Worm (Caenorhabditis elegans) whole organism, late embryonic: ENCODE measurements around the gene T25F10.4.
A peak's percentile ranks its signal among the peaks of the same experiment; 100 is the strongest.

ENCODE experiments used
- C08G9.2 ChIP-seq: sonication (generic microtip); optimal IDR thresholded peaks from 2 replicates; lab custom pipeline; 2016; ENCODE audit warnings: mild to moderate bottlenecking, missing genetic modification characterization, moderate library complexity, missing compliant biosample characterization
- F13H6.1 ChIP-seq: sonication (generic microtip); optimal IDR thresholded peaks from 2 replicates; lab custom pipeline; 2016; ENCODE audit warnings: missing genetic modification characterization, missing compliant biosample characterization
- K02D7.2 ChIP-seq: sonication (generic microtip); optimal IDR thresholded peaks from 2 replicates; lab custom pipeline; 2017; ENCODE audit warnings: mild to moderate bottlenecking, missing genetic modification characterization, missing compliant biosample characterization
- ceh-18 ChIP-seq: sonication (generic microtip); optimal IDR thresholded peaks from 2 replicates; lab custom pipeline; 2016; ENCODE audit warnings: missing genetic modification characterization, missing compliant biosample characterization
- ceh-19 ChIP-seq: fragments of 200-800 bp; sonication (Bioruptor generic); optimal IDR thresholded peaks from 2 replicates; lab custom pipeline; 2018; ENCODE audit warnings: mild to moderate bottlenecking, missing genetic modification characterization, missing compliant biosample characterization
- ceh-22 ChIP-seq: sonication (generic microtip); optimal IDR thresholded peaks from 2 replicates; lab custom pipeline; 2017; ENCODE audit warnings: missing biosample characterization, missing genetic modification characterization
- ceh-34 ChIP-seq: sonication (generic microtip); optimal IDR thresholded peaks from 2 replicates; lab custom pipeline; 2016; ENCODE audit warnings: mild to moderate bottlenecking, missing genetic modification characterization, missing compliant biosample characterization
- ceh-45 ChIP-seq: fragments of 200-800 bp; sonication (Bioruptor generic); IDR thresholded peaks from 2 replicates; pipeline ENCODE4 v1.3.6; 2022; ENCODE audit warnings: missing genetic modification reagents, missing genetic modification characterization, missing compliant biosample characterization
- ceh-9 ChIP-seq: sonication (generic microtip); optimal IDR thresholded peaks from 2 replicates; lab custom pipeline; 2016; ENCODE audit warnings: mild to moderate bottlenecking, missing genetic modification characterization, inconsistent platforms, missing compliant biosample characterization
- dmd-4 ChIP-seq: sonication (generic microtip); optimal IDR thresholded peaks from 2 replicates; lab custom pipeline; 2016; ENCODE audit warnings: borderline replicate concordance, missing genetic modification characterization, missing compliant biosample characterization
- dve-1 ChIP-seq: sonication (generic microtip); optimal IDR thresholded peaks from 2 replicates; lab custom pipeline; 2017; ENCODE audit warnings: antibody characterized with exemption, mild to moderate bottlenecking, missing genetic modification characterization, missing compliant biosample characterization
- elt-2 ChIP-seq: sonication (generic microtip); optimal IDR thresholded peaks from 2 replicates; lab custom pipeline; 2016; ENCODE audit warnings: missing genetic modification reagents, missing genetic modification characterization, missing compliant biosample characterization
- elt-4 ChIP-seq: sonication (generic microtip); optimal IDR thresholded peaks from 2 replicates; lab custom pipeline; 2016; ENCODE audit warnings: missing genetic modification characterization, missing compliant biosample characterization
- ets-4 ChIP-seq: sonication (generic microtip); optimal IDR thresholded peaks from 2 replicates; lab custom pipeline; 2016; ENCODE audit warnings: missing genetic modification characterization, missing compliant biosample characterization
- eyg-1 ChIP-seq: sonication (generic microtip); optimal IDR thresholded peaks from 2 replicates; lab custom pipeline; 2016; ENCODE audit warnings: missing genotype, missing genetic modification characterization, missing compliant biosample characterization
- fkh-10 ChIP-seq: fragments of 150-350 bp; optimal IDR thresholded peaks from 2 replicates; lab custom pipeline; 2014; ENCODE audit warnings: missing biosample characterization, missing genetic modification reagents, missing genetic modification characterization
- hlh-13 ChIP-seq: fragments of 200-800 bp; sonication (Bioruptor generic); optimal IDR thresholded peaks from 2 replicates; lab custom pipeline; 2018; ENCODE audit warnings: mild to moderate bottlenecking, missing genetic modification characterization, missing compliant biosample characterization
- hlh-15 ChIP-seq: sonication (generic microtip); optimal IDR thresholded peaks from 2 replicates; lab custom pipeline; 2016; ENCODE audit warnings: missing genetic modification characterization, missing compliant biosample characterization
- hlh-8 ChIP-seq: sonication (generic microtip); optimal IDR thresholded peaks from 2 replicates; lab custom pipeline; 2016; ENCODE audit warnings: missing genotype, missing genetic modification characterization, missing compliant biosample characterization
- lim-6 ChIP-seq: sonication (generic microtip); optimal IDR thresholded peaks from 2 replicates; lab custom pipeline; 2016; ENCODE audit warnings: missing genetic modification characterization, missing compliant biosample characterization
- lin-11 ChIP-seq: fragments of 200-800 bp; sonication (Bioruptor generic); optimal IDR thresholded peaks from 2 replicates; lab custom pipeline; 2018; ENCODE audit warnings: mild to moderate bottlenecking, missing genetic modification characterization, missing compliant biosample characterization
- madf-2 ChIP-seq: sonication (generic microtip); optimal IDR thresholded peaks from 2 replicates; lab custom pipeline; 2017; ENCODE audit warnings: missing genetic modification characterization, missing compliant biosample characterization
- mec-3 ChIP-seq: sonication (generic microtip); optimal IDR thresholded peaks from 2 replicates; lab custom pipeline; 2016; ENCODE audit warnings: borderline replicate concordance, missing genetic modification characterization, missing compliant biosample characterization
- nfya-1 ChIP-seq: sonication (generic microtip); optimal IDR thresholded peaks from 2 replicates; lab custom pipeline; 2017; ENCODE audit warnings: missing genetic modification characterization, mild to moderate bottlenecking, missing compliant biosample characterization, antibody characterized with exemption, moderate library complexity
- nhr-11 ChIP-seq: fragments of 150-350 bp; optimal IDR thresholded peaks from 2 replicates; lab custom pipeline; 2014; ENCODE audit warnings: missing biosample characterization, missing genetic modification characterization
- nhr-232 ChIP-seq: sonication (generic microtip); optimal IDR thresholded peaks from 2 replicates; lab custom pipeline; 2016; ENCODE audit warnings: missing genetic modification characterization, missing compliant biosample characterization
- odd-2 ChIP-seq: sonication (generic microtip); optimal IDR thresholded peaks from 2 replicates; lab custom pipeline; 2017; ENCODE audit warnings: antibody characterized with exemption, mild to moderate bottlenecking, missing genetic modification characterization, missing compliant biosample characterization
- pax-1 ChIP-seq: fragments of 150-350 bp; optimal IDR thresholded peaks from 2 replicates; lab custom pipeline; 2014; ENCODE audit warnings: missing biosample characterization, missing genetic modification characterization
- pha-2 ChIP-seq: sonication (generic microtip); optimal IDR thresholded peaks from 2 replicates; lab custom pipeline; 2017; ENCODE audit warnings: mild to moderate bottlenecking, missing genetic modification characterization, missing compliant biosample characterization
- pha-4 ChIP-seq: fragments of 150-350 bp; optimal IDR thresholded peaks from 2 replicates; lab custom pipeline; 2018; ENCODE audit warnings: missing biosample characterization, missing genetic modification reagents, missing genetic modification characterization
- ref-2 ChIP-seq: sonication (generic microtip); optimal IDR thresholded peaks from 2 replicates; lab custom pipeline; 2016; ENCODE audit warnings: missing genetic modification characterization, missing compliant biosample characterization
- rnt-1 ChIP-seq: sonication (generic microtip); optimal IDR thresholded peaks from 2 replicates; lab custom pipeline; 2016; ENCODE audit warnings: missing genetic modification characterization, missing compliant biosample characterization
- sox-2 ChIP-seq: fragments of 200-800 bp; sonication (Bioruptor generic); IDR thresholded peaks from 2 replicates; pipeline ENCODE4 v1.3.6; 2022; ENCODE audit warnings: missing genetic modification reagents, missing genetic modification characterization, missing compliant biosample characterization
- syd-9 ChIP-seq: sonication (generic microtip); optimal IDR thresholded peaks from 2 replicates; lab custom pipeline; 2016; ENCODE audit warnings: mild to moderate bottlenecking, missing genetic modification characterization, moderate library complexity, missing compliant biosample characterization
- tbx-2 ChIP-seq: sonication (generic microtip); optimal IDR thresholded peaks from 2 replicates; lab custom pipeline; 2016; ENCODE audit warnings: missing genetic modification characterization, missing compliant biosample characterization
- ttx-3 ChIP-seq: sonication (generic microtip); optimal IDR thresholded peaks from 2 replicates; lab custom pipeline; 2016; ENCODE audit warnings: missing genetic modification reagents, missing genetic modification characterization, missing compliant biosample characterization
- unc-3 ChIP-seq, 2 experiments: fragments of 200-800 bp in 1 of 2; sonication (Bioruptor generic) in 1 of 2; sonication (generic microtip) in 1 of 2; conservative IDR thresholded peaks in 1 of 2; optimal IDR thresholded peaks in 1 of 2; 2 replicates each; pipeline versions ENCODE4 v1.3.6 to Lab custom; 2016 to 2022; ENCODE audit warnings: missing compliant biosample characterization in 2 of 2, missing genetic modification characterization in 2 of 2, missing genetic modification reagents in 1 of 2
- unc-42 ChIP-seq: sonication (generic microtip); optimal IDR thresholded peaks from 2 replicates; lab custom pipeline; 2016; ENCODE audit warnings: missing genotype, missing genetic modification characterization, missing compliant biosample characterization
- unc-55 ChIP-seq: sonication (generic microtip); optimal IDR thresholded peaks from 2 replicates; lab custom pipeline; 2017; ENCODE audit warnings: missing biosample characterization, missing genetic modification reagents, missing genetic modification characterization
- unc-86 ChIP-seq: sonication (generic microtip); optimal IDR thresholded peaks from 2 replicates; lab custom pipeline; 2016; ENCODE audit warnings: missing genetic modification characterization, missing compliant biosample characterization

T25F10.4 gene

DNA sequence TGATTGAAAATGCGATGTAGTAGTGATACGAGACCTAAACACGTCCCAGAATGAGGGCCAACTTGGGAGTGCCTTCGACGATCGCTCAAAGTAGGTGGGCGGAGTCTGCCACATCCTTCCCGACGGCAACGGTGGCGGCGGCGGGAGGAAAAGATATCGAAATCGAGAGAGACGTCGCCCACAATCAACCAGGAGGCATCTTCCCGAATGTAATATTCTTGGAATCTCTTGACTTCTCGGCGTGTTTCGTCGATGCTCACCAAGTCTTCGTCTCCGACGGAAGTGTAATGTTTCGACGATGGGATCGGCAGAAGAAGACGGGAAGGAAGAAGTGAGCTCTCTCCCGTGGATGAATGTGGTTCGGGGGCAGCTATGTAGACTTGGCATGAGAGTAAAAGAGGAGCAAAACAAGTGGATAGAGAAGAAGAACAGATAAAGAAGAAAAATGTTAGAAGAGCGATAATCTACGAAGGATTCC is 6.2 kb upstream of the T25F10.4 start, which contains the start of the genes T25F10.1 and clik-1:
TSS of gene T25F10.1 (plus strand) at position 51 of the 478 bp plus-strand sequence.
TSS of gene clik-1 (minus strand) at position 281 of the 478 bp plus-strand sequence.
- peak; percentile 19 for TF ChIP-seq F13H6.1 (tag; lab: Kevin White, UChicago)
- TF ChIP-seq unc-42 (tag; lab: Kevin White, UChicago) = no peak
- no peak for TF ChIP-seq tbx-2 (tag; lab: Kevin White, UChicago)
- TF ChIP-seq ceh-22 = no peak
- TF ChIP-seq ceh-18 (tag; lab: Kevin White, UChicago) = peak; percentile 89
- peak; percentile 7 for TF ChIP-seq unc-55
- peak; percentile 41 for TF ChIP-seq ceh-34 (tag; lab: Kevin White, UChicago)
- TF ChIP-seq rnt-1 (tag; lab: Kevin White, UChicago) = peak; percentile 65

DNA sequence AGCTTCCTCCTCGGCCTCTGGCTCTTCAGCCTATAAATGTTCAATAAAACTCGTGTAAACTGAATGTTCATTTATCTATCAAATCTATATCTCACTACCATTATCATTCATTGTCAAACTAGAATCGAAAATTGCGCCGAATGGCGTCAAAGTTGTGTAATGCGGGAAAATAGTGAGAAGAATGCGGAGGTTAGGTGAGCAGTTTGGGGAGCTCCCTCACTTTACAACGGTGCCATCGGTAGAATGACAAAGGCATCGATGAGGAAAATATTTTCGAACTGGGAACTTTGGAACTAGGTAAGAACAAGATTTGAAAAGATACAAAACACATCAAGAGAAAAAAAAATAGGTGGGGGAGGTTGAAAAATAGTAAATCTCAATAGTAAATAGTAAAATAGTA is 5.3 kb upstream of the T25F10.4 start:
- TF ChIP-seq pha-4 = no peak
- TF ChIP-seq lin-11 (tag; lab: Kevin White, UChicago) = no peak
- no peak for TF ChIP-seq ceh-45
- no peak for TF ChIP-seq rnt-1 (tag; lab: Kevin White, UChicago)
- TF ChIP-seq lim-6 = no peak
- TF ChIP-seq dmd-4 (tag; lab: Kevin White, UChicago) = no peak
- TF ChIP-seq unc-55 = no peak
- TF ChIP-seq ref-2 (tag; lab: Kevin White, UChicago) = no peak
- no peak for TF ChIP-seq sox-2
- no peak for TF ChIP-seq eyg-1 (tag; lab: Kevin White, UChicago)
- TF ChIP-seq elt-4 (tag; lab: Kevin White, UChicago) = no peak
- no peak for TF ChIP-seq pax-1 (tag; lab: Kevin White, UChicago)
- no peak for TF ChIP-seq ets-4 (tag; lab: Kevin White, UChicago)
- no peak for TF ChIP-seq nhr-232 (tag; lab: Kevin White, UChicago)
- no peak for TF ChIP-seq C08G9.2 (tag; lab: Kevin White, UChicago)
- TF ChIP-seq odd-2 (tag; lab: Kevin White, UChicago) = no peak
- no peak for TF ChIP-seq hlh-13 (GFP tag; lab: Kevin White, UChicago)
- no peak for TF ChIP-seq nhr-11 (tag; lab: Kevin White, UChicago)
- TF ChIP-seq ttx-3 (tag; lab: Kevin White, UChicago) = no peak
- no peak for TF ChIP-seq madf-2

DNA sequence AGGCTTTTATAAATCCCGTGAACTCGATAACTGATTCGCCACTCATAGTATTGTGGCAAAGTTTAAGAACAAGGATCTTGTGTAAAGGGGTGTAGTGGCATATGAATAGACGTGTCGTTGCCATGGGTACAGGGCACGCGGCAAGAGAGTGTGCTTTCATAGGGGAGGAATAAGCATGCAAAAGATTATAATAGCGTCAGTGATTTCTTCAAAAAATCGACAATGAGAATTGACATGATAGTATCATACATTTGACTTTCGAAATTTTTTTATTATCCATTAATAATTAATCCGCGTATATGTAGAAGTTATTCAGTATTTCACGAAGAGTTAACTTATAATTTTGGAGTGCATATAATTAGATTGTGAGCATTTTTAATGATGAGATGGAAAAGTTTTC is 2.7 kb upstream of the T25F10.4 start, which contains the start of gene bbs-8:
TSS of gene bbs-8 (minus strand) at position 101 of the 400 bp plus-strand sequence.
- TF ChIP-seq K02D7.2 = no peak
- TF ChIP-seq hlh-8 (tag; lab: Kevin White, UChicago) = no peak
- no peak for TF ChIP-seq odd-2 (tag; lab: Kevin White, UChicago)
- TF ChIP-seq dve-1 (tag; lab: Kevin White, UChicago) = no peak
- no peak for TF ChIP-seq hlh-15 (tag; lab: Kevin White, UChicago)
- no peak for TF ChIP-seq ceh-45
- TF ChIP-seq ceh-19 (GFP tag; lab: Kevin White, UChicago) = no peak
- no peak for TF ChIP-seq ceh-9
- no peak for TF ChIP-seq dmd-4 (tag; lab: Kevin White, UChicago)
- TF ChIP-seq mec-3 (tag; lab: Kevin White, UChicago) = no peak
- TF ChIP-seq syd-9 (tag; lab: Kevin White, UChicago) = no peak
- no peak for TF ChIP-seq unc-3 (GFP tag; conservative IDR thresholded peaks at IDR 0.05; lab: Robert Waterston, UW)
- TF ChIP-seq unc-3 (tag; optimal IDR thresholded peaks at IDR 0.05; lab: Kevin White, UChicago) = no peak
- TF ChIP-seq nfya-1 (tag; lab: Kevin White, UChicago) = no peak
- no peak for TF ChIP-seq ceh-22
- no peak for TF ChIP-seq unc-86 (tag; lab: Kevin White, UChicago)
- TF ChIP-seq fkh-10 = no peak
- TF ChIP-seq nhr-11 (tag; lab: Kevin White, UChicago) = no peak
- TF ChIP-seq lim-6 = no peak
- TF ChIP-seq pha-2 (tag; lab: Kevin White, UChicago) = no peak
- TF ChIP-seq elt-2 (tag; lab: Kevin White, UChicago) = no peak
